Worm (Caenorhabditis elegans) whole organism, L2 larva: ENCODE data around the gene dsl-5.
A peak's percentile ranks its signal among the peaks of the same experiment; 100 is the strongest.

ENCODE experiments used
- C34F6.9 ChIP-seq: fragments of 150-350 bp; optimal IDR thresholded peaks from 2 replicates; lab custom pipeline; 2014; ENCODE audit warnings: missing biosample characterization, missing genetic modification characterization
- F13H6.1 ChIP-seq: sonication (generic microtip); optimal IDR thresholded peaks from 2 replicates; lab custom pipeline; 2016; ENCODE audit warnings: missing genetic modification characterization, missing compliant biosample characterization
- R02D3.7 ChIP-seq: fragments of 150-350 bp; optimal IDR thresholded peaks from 2 replicates; lab custom pipeline; 2014; ENCODE audit warnings: missing biosample characterization, missing genetic modification characterization
- Y55F3AM.14 ChIP-seq: fragments of 200-800 bp; sonication (Bioruptor generic); optimal IDR thresholded peaks from 2 replicates; lab custom pipeline; 2018; ENCODE audit warnings: mild to moderate bottlenecking, missing genetic modification characterization, missing compliant biosample characterization
- ZK546.5 ChIP-seq: sonication (generic microtip); optimal IDR thresholded peaks from 2 replicates; lab custom pipeline; 2017; ENCODE audit warnings: missing biosample characterization, missing genetic modification characterization
- alr-1 ChIP-seq: fragments of 150-350 bp; optimal IDR thresholded peaks from 2 replicates; lab custom pipeline; 2014; ENCODE audit warnings: missing biosample characterization, missing genetic modification characterization
- aly-2 ChIP-seq: fragments of 150-350 bp; optimal IDR thresholded peaks from 2 replicates; lab custom pipeline; 2014; ENCODE audit warnings: missing biosample characterization, missing genetic modification characterization
- ama-1 ChIP-seq: fragments of 150-350 bp; optimal IDR thresholded peaks from 2 replicates; lab custom pipeline; 2018; ENCODE audit warnings: inconsistent platforms
- blmp-1 ChIP-seq: sonication (generic microtip); optimal IDR thresholded peaks from 2 replicates; lab custom pipeline; 2017; ENCODE audit warnings: missing genetic modification characterization, mild to moderate bottlenecking, missing compliant biosample characterization, antibody characterized with exemption, moderate library complexity; ENCODE audit not compliant: insufficient read depth
- ceh-16 ChIP-seq: fragments of 150-350 bp; optimal IDR thresholded peaks from 2 replicates; lab custom pipeline; 2014; ENCODE audit warnings: missing biosample characterization, missing genetic modification characterization
- ceh-82 ChIP-seq: fragments of 150-350 bp; optimal IDR thresholded peaks from 2 replicates; lab custom pipeline; 2014; ENCODE audit warnings: missing biosample characterization, missing genetic modification characterization
- crh-2 ChIP-seq: sonication (generic microtip); optimal IDR thresholded peaks from 2 replicates; lab custom pipeline; 2017; ENCODE audit warnings: missing biosample characterization, missing genetic modification characterization
- dmd-4 ChIP-seq: sonication (generic microtip); optimal IDR thresholded peaks from 2 replicates; lab custom pipeline; 2017; ENCODE audit warnings: missing biosample characterization, missing genetic modification characterization
- egl-27 ChIP-seq: sonication (generic microtip); optimal IDR thresholded peaks from 3 replicates; lab custom pipeline; 2017; ENCODE audit warnings: missing biosample characterization, missing genetic modification reagents, missing genetic modification characterization
- elt-1 ChIP-seq: fragments of 150-350 bp; optimal IDR thresholded peaks from 2 replicates; lab custom pipeline; 2014; ENCODE audit warnings: missing biosample characterization, missing genetic modification characterization
- elt-3 ChIP-seq: sonication (generic microtip); optimal IDR thresholded peaks from 2 replicates; lab custom pipeline; 2017; ENCODE audit warnings: missing biosample characterization, missing genetic modification characterization
- fos-1 ChIP-seq: fragments of 150-350 bp; optimal IDR thresholded peaks from 2 replicates; lab custom pipeline; 2014; ENCODE audit warnings: missing biosample characterization, missing genetic modification characterization
- gmeb-1 ChIP-seq: fragments of 150-350 bp; optimal IDR thresholded peaks from 2 replicates; lab custom pipeline; 2014; ENCODE audit warnings: missing biosample characterization, missing genetic modification characterization
- lin-11 ChIP-seq: fragments of 150-350 bp; sonication (generic microtip); optimal IDR thresholded peaks from 2 replicates; lab custom pipeline; 2014; ENCODE audit warnings: missing biosample characterization, missing genetic modification characterization, inconsistent platforms, mixed read lengths
- lsy-2 ChIP-seq, 2 experiments: fragments of 150-350 bp in 1 of 2; sonication (generic microtip) in 1 of 2; optimal IDR thresholded peaks; 2 replicates each; lab custom pipeline; 2014 to 2017; ENCODE audit warnings: missing biosample characterization in 2 of 2, missing genetic modification characterization in 2 of 2
- mab-5 ChIP-seq: fragments of 150-350 bp; optimal IDR thresholded peaks from 2 replicates; lab custom pipeline; 2014; ENCODE audit warnings: missing biosample characterization, missing genetic modification characterization
- mbf-1 ChIP-seq: sonication (generic microtip); optimal IDR thresholded peaks from 2 replicates; lab custom pipeline; 2017; ENCODE audit warnings: missing biosample characterization, missing genetic modification characterization
- mdl-1 ChIP-seq, 2 experiments: fragments of 150-350 bp in 1 of 2; sonication (generic microtip) in 1 of 2; optimal IDR thresholded peaks; 2 replicates each; lab custom pipeline; 2017; ENCODE audit warnings: missing biosample characterization in 2 of 2, missing genetic modification characterization in 2 of 2
- nhr-10 ChIP-seq: sonication (generic microtip); optimal IDR thresholded peaks from 2 replicates; lab custom pipeline; 2017; ENCODE audit warnings: missing biosample characterization, missing genetic modification characterization
- nhr-11 ChIP-seq: fragments of 150-350 bp; optimal IDR thresholded peaks from 2 replicates; lab custom pipeline; 2014; ENCODE audit warnings: missing biosample characterization, missing genetic modification characterization
- nhr-12 ChIP-seq: fragments of 150-350 bp; optimal IDR thresholded peaks from 2 replicates; lab custom pipeline; 2014; ENCODE audit warnings: missing biosample characterization, missing genetic modification characterization
- nhr-129 ChIP-seq: fragments of 150-350 bp; optimal IDR thresholded peaks from 2 replicates; lab custom pipeline; 2014; ENCODE audit warnings: missing biosample characterization, missing genetic modification characterization
- nhr-23 ChIP-seq: fragments of 150-350 bp; optimal IDR thresholded peaks from 2 replicates; lab custom pipeline; 2014; ENCODE audit warnings: missing biosample characterization, missing genetic modification reagents, missing genetic modification characterization
- nhr-237 ChIP-seq: fragments of 150-350 bp; optimal IDR thresholded peaks from 2 replicates; lab custom pipeline; 2014; ENCODE audit warnings: missing biosample characterization, missing genetic modification characterization
- nhr-6 ChIP-seq: fragments of 150-350 bp; optimal IDR thresholded peaks from 2 replicates; lab custom pipeline; 2014; ENCODE audit warnings: missing biosample characterization, missing genetic modification characterization
- nhr-77 ChIP-seq: fragments of 150-350 bp; optimal IDR thresholded peaks from 2 replicates; lab custom pipeline; 2014; ENCODE audit warnings: missing biosample characterization, missing genetic modification characterization
- skn-1 ChIP-seq: sonication (generic microtip); optimal IDR thresholded peaks from 2 replicates; lab custom pipeline; 2017; ENCODE audit warnings: missing biosample characterization, missing genetic modification characterization
- sma-9 ChIP-seq, 2 experiments: fragments of 150-350 bp in 1 of 2; sonication (generic microtip) in 1 of 2; optimal IDR thresholded peaks; 2 replicates each; lab custom pipeline; 2014 to 2016; ENCODE audit warnings: missing genetic modification characterization in 2 of 2, mild to moderate bottlenecking in 1 of 2, missing biosample characterization in 1 of 2, missing compliant biosample characterization in 1 of 2, missing genetic modification reagents in 1 of 2, moderate library complexity in 1 of 2
- unc-39 ChIP-seq: fragments of 150-350 bp; optimal IDR thresholded peaks from 2 replicates; lab custom pipeline; 2014; ENCODE audit warnings: missing biosample characterization, missing genetic modification characterization
- unc-55 ChIP-seq: fragments of 150-350 bp; sonication (generic microtip); optimal IDR thresholded peaks from 3 replicates; lab custom pipeline; 2014; ENCODE audit warnings: missing biosample characterization, missing genetic modification reagents, missing genetic modification characterization
- unc-62 ChIP-seq: fragments of 150-350 bp; optimal IDR thresholded peaks from 2 replicates; lab custom pipeline; 2014; ENCODE audit warnings: missing biosample characterization, missing genetic modification reagents, missing genetic modification characterization
- zag-1 ChIP-seq: fragments of 150-350 bp; optimal IDR thresholded peaks from 2 replicates; lab custom pipeline; 2014; ENCODE audit warnings: missing biosample characterization, missing genetic modification characterization
- ztf-1 ChIP-seq: fragments of 200-800 bp; sonication (Bioruptor generic); conservative IDR thresholded peaks from 2 replicates; pipeline ENCODE4 v1.3.6; 2022; ENCODE audit warnings: missing genetic modification characterization, missing compliant biosample characterization
- ztf-4 ChIP-seq: fragments of 150-350 bp; optimal IDR thresholded peaks from 2 replicates; lab custom pipeline; 2014; ENCODE audit warnings: missing biosample characterization, missing genetic modification characterization

dsl-5 gene

ce11 chrIV:11571374-11571839 is 49.4 kb downstream of the dsl-5 start (continued):
- TF ChIP-seq blmp-1 (tag; lab: Kevin White, UChicago) (no peak), mbf-1 (tag; lab: Kevin White, UChicago) (no peak), skn-1 (no peak), ceh-16 (tag; lab: Kevin White, UChicago) (peak; percentile 29), gmeb-1 (no peak), mdl-1 (tag; optimal IDR thresholded peaks at IDR 0.05; lab: Kevin White, UChicago) (no peak), egl-27 (tag; lab: Kevin White, UChicago) (no peak), dmd-4 (tag; lab: Kevin White, UChicago) (no peak), elt-3 (no peak), nhr-23 (tag; lab: Kevin White, UChicago) (no peak), nhr-77 (tag; lab: Kevin White, UChicago) (no peak), C34F6.9 (tag; lab: Kevin White, UChicago) (no peak), ama-1 (lab: Kevin White, UChicago) (no peak), ceh-82 (no peak), nhr-6 (no peak), lin-11 (no peak), unc-55 (GFP tag; lab: Kevin White, UChicago) (no peak), nhr-10 (tag; lab: Kevin White, UChicago) (no peak), mab-5 (no peak), ztf-4 (tag; lab: Kevin White, UChicago) (no peak), sma-9 (GFP tag; optimal IDR thresholded peaks at IDR 0.05; lab: Kevin White, UChicago) (no peak), sma-9 (tag; optimal IDR thresholded peaks at IDR 0.05; lab: Kevin White, UChicago) (no peak), fos-1 (tag; lab: Kevin White, UChicago) (peak; percentile 47), Y55F3AM.14 (GFP tag; lab: Kevin White, UChicago) (peak; percentile 24), R02D3.7 (tag; lab: Kevin White, UChicago) (no peak), elt-1 (tag; lab: Kevin White, UChicago) (no peak), nhr-12 (tag; lab: Kevin White, UChicago) (no peak)

- TF ChIP-seq unc-62 (GFP tag; lab: Kevin White, UChicago) (no peak), ztf-1 (GFP tag; lab: Robert Waterston, UW) (no peak), unc-39 (tag; lab: Kevin White, UChicago) (no peak), ceh-16 (tag; lab: Kevin White, UChicago) (no peak), ceh-82 (no peak), fos-1 (tag; lab: Kevin White, UChicago) (no peak), alr-1 (tag; lab: Kevin White, UChicago) (no peak), skn-1 (no peak)
These were observed 50.6 kb downstream of the dsl-5 start, which contains the start of gene srgp-1 for ce11 chrIV:11570200-11570599. srgp-1 (plus strand) TSS chrIV:11570500.

ce11 chrIV:11569795-11570194 is 51.0 kb downstream of the dsl-5 start:
- TF ChIP-seq elt-1 (tag; lab: Kevin White, UChicago) (no peak), aly-2 (no peak), mab-5 (no peak), unc-62 (GFP tag; lab: Kevin White, UChicago) (no peak), ceh-16 (tag; lab: Kevin White, UChicago) (no peak), nhr-12 (tag; lab: Kevin White, UChicago) (no peak), nhr-23 (tag; lab: Kevin White, UChicago) (no peak), lsy-2 (tag; optimal IDR thresholded peaks at IDR 0.05; lab: Kevin White, UChicago) (no peak), mbf-1 (tag; lab: Kevin White, UChicago) (no peak), nhr-237 (tag; lab: Kevin White, UChicago) (no peak), F13H6.1 (tag; lab: Kevin White, UChicago) (no peak), crh-2 (tag; lab: Kevin White, UChicago) (no peak), gmeb-1 (no peak), zag-1 (no peak), nhr-11 (no peak), blmp-1 (tag; lab: Kevin White, UChicago) (no peak), nhr-129 (tag; lab: Kevin White, UChicago) (no peak), alr-1 (tag; lab: Kevin White, UChicago) (no peak), ZK546.5 (tag; lab: Kevin White, UChicago) (no peak), ceh-82 (no peak)
